Worm (Caenorhabditis elegans) whole organism, L4/young adult: Measurements from ENCODE around the gene Y43F8C.23.

ENCODE experiments used
- dao-5 ChIP-seq: sonication (generic microtip); optimal IDR thresholded peaks from 2 replicates; lab custom pipeline; 2016; ENCODE audit warnings: missing genotype, missing genetic modification characterization, moderate library complexity, missing compliant biosample characterization
- him-1 ChIP-seq: sonication (generic microtip); optimal IDR thresholded peaks from 2 replicates; lab custom pipeline; 2016; ENCODE audit warnings: missing genotype, missing genetic modification reagents, missing genetic modification characterization, missing compliant biosample characterization

- TF ChIP-seq dao-5 (tag; lab: Kevin White, UChicago), result no peak
- no peak for TF ChIP-seq him-1
These were observed 47.0 kb downstream of the Y43F8C.23 start for ce11 chrV:19664574-19664973.
